Worm (Caenorhabditis elegans) whole organism, mixed stage, embryonic: ENCODE data around the gene puf-7.

Experiments
- M03D4.4 ChIP-seq: sonication (generic microtip); optimal IDR thresholded peaks from 2 replicates; lab custom pipeline; 2017; ENCODE audit warnings: mild to moderate bottlenecking, missing genetic modification characterization, missing compliant biosample characterization
- bed-3 ChIP-seq: fragments of 200-800 bp; sonication (Bioruptor generic); optimal IDR thresholded peaks from 3 replicates; lab custom pipeline; 2018; ENCODE audit warnings: mild to moderate bottlenecking, missing genetic modification characterization, moderate library complexity, missing compliant biosample characterization
- blmp-1 ChIP-seq: fragments of 150-350 bp; optimal IDR thresholded peaks from 2 replicates; lab custom pipeline; 2014; ENCODE audit warnings: missing biosample characterization, missing genetic modification characterization
- ceh-39 ChIP-seq: fragments of 150-350 bp; optimal IDR thresholded peaks from 2 replicates; lab custom pipeline; 2014; ENCODE audit warnings: missing biosample characterization, missing genetic modification characterization
- ceh-43 ChIP-seq: fragments of 200-800 bp; sonication (Bioruptor generic); optimal IDR thresholded peaks from 2 replicates; lab custom pipeline; 2018; ENCODE audit warnings: mild to moderate bottlenecking, missing genetic modification characterization, moderate library complexity, missing compliant biosample characterization
- ceh-83 ChIP-seq: fragments of 200-800 bp; sonication (Bioruptor generic); optimal IDR thresholded peaks from 2 replicates; lab custom pipeline; 2018; ENCODE audit warnings: mild to moderate bottlenecking, missing genetic modification characterization, missing compliant biosample characterization
- ces-1 ChIP-seq: fragments of 150-350 bp; optimal IDR thresholded peaks from 2 replicates; lab custom pipeline; 2014; ENCODE audit warnings: missing biosample characterization, missing genetic modification reagents, missing genetic modification characterization
- drap-1 ChIP-seq: fragments of 200-800 bp; sonication (Bioruptor generic); optimal IDR thresholded peaks from 3 replicates; lab custom pipeline; 2018; ENCODE audit warnings: mild to moderate bottlenecking, missing genetic modification characterization, missing compliant biosample characterization
- elt-1 ChIP-seq: sonication (generic microtip); optimal IDR thresholded peaks from 2 replicates; lab custom pipeline; 2017; ENCODE audit warnings: missing genetic modification characterization, mild to moderate bottlenecking, missing compliant biosample characterization, antibody characterized with exemption, moderate library complexity, borderline replicate concordance; ENCODE audit not compliant: insufficient read depth
- elt-3 ChIP-seq: fragments of 150-350 bp; optimal IDR thresholded peaks from 2 replicates; lab custom pipeline; 2014; ENCODE audit warnings: missing biosample characterization, missing genetic modification characterization
- flh-1 ChIP-seq: fragments of 200-800 bp; sonication (Bioruptor generic); optimal IDR thresholded peaks from 2 replicates; lab custom pipeline; 2018; ENCODE audit warnings: mild to moderate bottlenecking, missing genetic modification characterization, moderate library complexity, missing compliant biosample characterization
- hlh-1 ChIP-seq: fragments of 150-350 bp; optimal IDR thresholded peaks from 2 replicates; lab custom pipeline; 2014; ENCODE audit warnings: missing biosample characterization, missing genetic modification reagents, missing genetic modification characterization
- lin-13 ChIP-seq: fragments of 150-350 bp; optimal IDR thresholded peaks from 2 replicates; lab custom pipeline; 2014; ENCODE audit warnings: missing biosample characterization, missing genetic modification characterization
- lin-32 ChIP-seq: fragments of 200-800 bp; sonication (Bioruptor generic); optimal IDR thresholded peaks from 2 replicates; lab custom pipeline; 2018; ENCODE audit warnings: mild to moderate bottlenecking, missing genetic modification characterization, missing compliant biosample characterization
- lsy-2 ChIP-seq: fragments of 150-350 bp; optimal IDR thresholded peaks from 2 replicates; lab custom pipeline; 2014; ENCODE audit warnings: missing biosample characterization, missing genetic modification characterization
- mab-5 ChIP-seq: fragments of 150-350 bp; optimal IDR thresholded peaks from 2 replicates; lab custom pipeline; 2014; ENCODE audit warnings: missing biosample characterization, missing genetic modification characterization
- mep-1 ChIP-seq: fragments of 150-350 bp; optimal IDR thresholded peaks from 2 replicates; lab custom pipeline; 2017; ENCODE audit warnings: missing biosample characterization, missing genetic modification reagents, missing genetic modification characterization, inconsistent platforms
- mls-2 ChIP-seq: sonication (generic microtip); optimal IDR thresholded peaks from 2 replicates; lab custom pipeline; 2016; ENCODE audit warnings: mild to moderate bottlenecking, missing genetic modification characterization, moderate library complexity, missing compliant biosample characterization
- nhr-12 ChIP-seq: fragments of 150-350 bp; optimal IDR thresholded peaks from 2 replicates; lab custom pipeline; 2014; ENCODE audit warnings: missing biosample characterization, missing genetic modification characterization
- nhr-2 ChIP-seq: fragments of 150-350 bp; optimal IDR thresholded peaks from 2 replicates; lab custom pipeline; 2014; ENCODE audit warnings: missing biosample characterization, missing genetic modification characterization
- nhr-237 ChIP-seq: fragments of 150-350 bp; optimal IDR thresholded peaks from 2 replicates; lab custom pipeline; 2014; ENCODE audit warnings: missing biosample characterization, missing genetic modification characterization
- nhr-28 ChIP-seq: fragments of 150-350 bp; optimal IDR thresholded peaks from 2 replicates; lab custom pipeline; 2014; ENCODE audit warnings: missing biosample characterization, missing genetic modification characterization
- nhr-76 ChIP-seq: sonication (generic microtip); optimal IDR thresholded peaks from 2 replicates; lab custom pipeline; 2017; ENCODE audit warnings: missing biosample characterization, missing genetic modification characterization
- pha-4 ChIP-seq: fragments of 150-350 bp; optimal IDR thresholded peaks from 2 replicates; lab custom pipeline; 2018; ENCODE audit warnings: missing biosample characterization, missing genetic modification reagents, missing genetic modification characterization
- snpc-4 ChIP-seq: fragments of 150-350 bp; optimal IDR thresholded peaks from 2 replicates; lab custom pipeline; 2014; ENCODE audit warnings: missing biosample characterization, missing genetic modification characterization
- sptf-1 ChIP-seq: sonication (generic microtip); optimal IDR thresholded peaks from 2 replicates; lab custom pipeline; 2017; ENCODE audit warnings: mild to moderate bottlenecking, missing genetic modification characterization, moderate library complexity, missing compliant biosample characterization
- tbx-8 ChIP-seq: fragments of 200-800 bp; sonication (Bioruptor generic); optimal IDR thresholded peaks from 2 replicates; lab custom pipeline; 2018; ENCODE audit warnings: mild to moderate bottlenecking, missing genetic modification characterization, moderate library complexity, missing compliant biosample characterization
- unc-120 ChIP-seq: sonication (generic microtip); optimal IDR thresholded peaks from 2 replicates; lab custom pipeline; 2017; ENCODE audit warnings: missing genetic modification characterization, missing compliant biosample characterization; ENCODE audit not compliant: poor library complexity, severe bottlenecking
- unc-39 ChIP-seq: fragments of 150-350 bp; optimal IDR thresholded peaks from 2 replicates; lab custom pipeline; 2014; ENCODE audit warnings: missing biosample characterization, missing genetic modification characterization
- unc-62 ChIP-seq: fragments of 150-350 bp; optimal IDR thresholded peaks from 2 replicates; lab custom pipeline; 2014; ENCODE audit warnings: missing biosample characterization, missing genetic modification reagents, missing genetic modification characterization
- zip-8 ChIP-seq: fragments of 150-350 bp; optimal IDR thresholded peaks from 2 replicates; lab custom pipeline; 2014; ENCODE audit warnings: missing biosample characterization, missing genetic modification characterization
- ztf-11 ChIP-seq: fragments of 150-350 bp; optimal IDR thresholded peaks from 2 replicates; lab custom pipeline; 2014; ENCODE audit warnings: missing biosample characterization, missing genetic modification characterization

Gene puf-7

DNA sequence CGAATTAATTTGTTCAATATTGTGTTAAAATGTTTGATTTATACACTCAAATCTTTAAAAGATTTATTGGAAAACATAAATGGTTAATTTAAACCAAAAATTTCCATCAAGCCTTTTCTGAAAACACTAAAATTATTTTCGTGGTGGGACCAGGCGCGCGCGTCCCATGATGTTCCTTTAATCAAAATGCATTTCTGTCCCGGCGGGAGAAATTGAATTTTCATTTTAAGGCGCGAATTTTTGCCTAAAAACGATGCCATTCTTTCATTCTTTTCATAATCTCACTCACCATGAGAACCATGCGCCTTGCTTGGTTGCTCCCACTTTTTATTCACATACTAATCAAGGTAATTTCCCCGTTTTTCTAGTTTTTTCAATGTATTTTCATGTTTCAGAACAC, 16.8 kb upstream of the puf-7 start, which contains the start of gene rme-2:
Gene rme-2 (plus strand): TSS at position 288 of the 400 bp plus-strand sequence.
- TF ChIP-seq nhr-237 (tag; lab: Kevin White, UChicago) (no peak), nhr-28 (no peak), unc-39 (tag; lab: Kevin White, UChicago) (no peak), blmp-1 (tag; lab: Kevin White, UChicago) (no peak), ceh-39 (tag; lab: Kevin White, UChicago) (no peak), ceh-43 (GFP tag; lab: Kevin White, UChicago) (no peak), pha-4 (tag; lab: Kevin White, UChicago) (no peak), unc-62 (GFP tag; lab: Kevin White, UChicago) (no peak), flh-1 (GFP tag; lab: Kevin White, UChicago) (no peak), M03D4.4 (tag; lab: Kevin White, UChicago) (no peak), tbx-8 (no peak), nhr-2 (tag; lab: Kevin White, UChicago) (no peak), drap-1 (GFP tag; lab: Kevin White, UChicago) (no peak), mep-1 (tag; lab: Kevin White, UChicago) (no peak), lsy-2 (tag; lab: Kevin White, UChicago) (no peak), nhr-76 (tag; lab: Kevin White, UChicago) (no peak), elt-1 (tag; lab: Kevin White, UChicago) (no peak), nhr-12 (tag; lab: Kevin White, UChicago) (no peak), unc-120 (tag; lab: Kevin White, UChicago) (no peak), sptf-1 (tag; lab: Kevin White, UChicago) (no peak)

ce11 chrIV:5473098-5473497, 13.4 kb upstream of the puf-7 start:
- TF ChIP-seq nhr-12 (tag; lab: Kevin White, UChicago) (no peak), flh-1 (GFP tag; lab: Kevin White, UChicago) (no peak), nhr-76 (tag; lab: Kevin White, UChicago) (no peak), unc-120 (tag; lab: Kevin White, UChicago) (no peak), mls-2 (no peak), nhr-237 (tag; lab: Kevin White, UChicago) (no peak), hlh-1 (tag; lab: Kevin White, UChicago) (no peak), blmp-1 (tag; lab: Kevin White, UChicago) (no peak), nhr-28 (no peak), ceh-83 (GFP tag; lab: Kevin White, UChicago) (no peak), unc-39 (tag; lab: Kevin White, UChicago) (no peak), ceh-39 (tag; lab: Kevin White, UChicago) (no peak), lin-32 (no peak), elt-3 (tag; lab: Kevin White, UChicago) (no peak), bed-3 (no peak), sptf-1 (tag; lab: Kevin White, UChicago) (no peak), nhr-2 (tag; lab: Kevin White, UChicago) (no peak)

DNA sequence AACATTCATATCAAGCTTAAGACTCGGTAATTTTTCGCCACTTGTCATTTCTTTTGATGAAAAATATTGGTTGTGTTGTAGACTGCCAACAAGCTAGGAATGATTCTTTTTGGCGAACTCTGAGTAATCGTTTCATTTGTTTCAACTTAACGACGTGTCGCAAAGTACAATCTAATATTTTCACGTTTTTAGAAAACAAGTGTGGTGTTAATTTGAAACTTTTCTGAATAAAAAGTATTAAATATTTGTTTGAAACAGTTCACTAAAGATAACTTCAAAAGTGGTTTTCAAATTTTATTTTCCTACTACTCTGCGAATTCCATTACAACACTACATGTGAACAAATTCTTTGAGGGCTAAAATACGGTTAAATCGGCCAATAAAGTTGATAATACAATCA, 10.0 kb upstream of the puf-7 start, which contains the start of gene T11F8.4:
Gene T11F8.4 (minus strand): TSS at position 101 of the 400 bp plus-strand sequence.
- TF ChIP-seq ces-1 (no peak), nhr-76 (tag; lab: Kevin White, UChicago) (no peak), hlh-1 (tag; lab: Kevin White, UChicago) (no peak), unc-62 (GFP tag; lab: Kevin White, UChicago) (no peak), mep-1 (tag; lab: Kevin White, UChicago) (no peak), lsy-2 (tag; lab: Kevin White, UChicago) (no peak), drap-1 (GFP tag; lab: Kevin White, UChicago) (no peak), elt-1 (tag; lab: Kevin White, UChicago) (no peak)

DNA sequence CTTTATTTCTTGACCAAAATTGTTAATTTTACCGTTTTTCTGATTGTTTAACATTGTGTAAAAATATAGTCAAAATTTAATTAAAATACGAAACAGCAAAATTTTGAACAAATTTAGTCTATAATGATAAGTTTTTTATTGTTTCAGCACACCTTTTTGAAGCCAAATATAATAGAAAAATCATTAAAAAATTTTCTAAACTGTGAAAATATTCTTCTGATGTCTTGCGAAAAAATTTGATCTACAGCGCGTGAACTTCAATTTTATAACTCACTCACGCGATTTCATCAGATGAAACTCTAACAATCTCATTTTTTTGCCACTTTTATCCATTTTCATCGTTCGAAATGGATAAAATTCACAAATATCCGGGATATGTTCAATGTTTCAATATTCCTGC, 7.2 kb upstream of the puf-7 start, which contains the start of gene T11F8.1:
Gene T11F8.1 (plus strand): TSS at position 301 of the 400 bp plus-strand sequence.
- TF ChIP-seq nhr-76 (tag; lab: Kevin White, UChicago), result no peak
- no peak for TF ChIP-seq flh-1 (GFP tag; lab: Kevin White, UChicago)
- no peak for TF ChIP-seq snpc-4
- no peak for TF ChIP-seq zip-8 (tag; lab: Kevin White, UChicago)
- no peak for TF ChIP-seq lin-13 (tag; lab: Kevin White, UChicago)
- no peak for TF ChIP-seq mab-5 (tag; lab: Kevin White, UChicago)
- TF ChIP-seq lsy-2 (tag; lab: Kevin White, UChicago), result no peak
- no peak for TF ChIP-seq nhr-237 (tag; lab: Kevin White, UChicago)
- TF ChIP-seq ces-1, result no peak
- TF ChIP-seq ztf-11 (tag; lab: Kevin White, UChicago), result no peak
- no peak for TF ChIP-seq nhr-2 (tag; lab: Kevin White, UChicago)
- TF ChIP-seq drap-1 (GFP tag; lab: Kevin White, UChicago), result no peak
- no peak for TF ChIP-seq elt-1 (tag; lab: Kevin White, UChicago)
- no peak for TF ChIP-seq tbx-8
- TF ChIP-seq unc-62 (GFP tag; lab: Kevin White, UChicago), result no peak
